Fruit fly (Drosophila melanogaster): ENCODE measurements around the gene Hmr.

DNA sequence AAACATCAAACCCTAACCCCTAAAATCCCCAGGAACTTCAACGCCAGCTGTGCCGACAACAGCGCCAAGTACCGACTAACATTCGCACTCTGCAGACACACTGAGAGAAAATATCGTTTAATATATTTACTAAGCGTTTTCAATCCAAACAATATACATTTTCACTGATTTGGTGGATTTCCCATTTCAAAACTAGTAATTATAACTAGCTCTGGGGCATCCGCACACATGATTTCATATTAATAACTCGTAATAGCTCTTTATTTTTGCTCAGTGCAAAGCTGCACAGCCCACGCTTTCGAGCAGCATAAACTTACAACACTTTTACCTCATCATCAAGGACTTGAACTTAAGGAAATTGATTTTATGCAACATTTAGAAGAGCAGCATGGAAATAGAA lies 31.5 kb downstream of the Hmr start:
- TF ChIP-seq CG17806 (tag; optimal IDR thresholded peaks at IDR 0.05) (no peak), CG8159 (tag; optimal IDR thresholded peaks at IDR 0.05) (no peak), CG14655 (GFP tag; optimal IDR thresholded peaks at IDR 0.05) (no peak), Pif1B (GFP tag; optimal IDR thresholded peaks at IDR 0.05) (no peak), CG8301 (tag; optimal IDR thresholded peaks at IDR 0.05) (no peak)
